Fruit fly (Drosophila melanogaster) whole organism, embryonic: ENCODE measurements around the gene Tps1.

Experiments used
- Antp ChIP-seq: fragments of 200-800 bp; sonication (Bioruptor generic); optimal IDR thresholded peaks from 3 replicates; lab custom pipeline; 2016; ENCODE audit warnings: missing biosample characterization, missing genetic modification characterization
- BEAF-32 ChIP-seq: fragments of 200-800 bp; sonication (Bioruptor generic); optimal IDR thresholded peaks from 3 replicates; lab custom pipeline; 2017; ENCODE audit warnings: missing biosample characterization, missing genetic modification characterization, mild to moderate bottlenecking, moderate library complexity, missing genetic modification reagents
- CG1024 ChIP-seq: fragments of 200-800 bp; sonication (Bioruptor generic); IDR thresholded peaks from 2 replicates; pipeline ENCODE4 v1.3.6; 2022; ENCODE audit warnings: missing biosample characterization, missing genetic modification characterization
- CG13287 ChIP-seq: fragments of 200-800 bp; sonication (Bioruptor generic); IDR thresholded peaks from 2 replicates; pipeline ENCODE4 v1.3.6; 2022; ENCODE audit warnings: missing biosample characterization, missing genetic modification characterization; ENCODE audit not compliant: partially characterized antibody
- CG14710 ChIP-seq: fragments of 200-800 bp; sonication (Bioruptor generic); optimal IDR thresholded peaks from 3 replicates; lab custom pipeline; 2019; ENCODE audit warnings: missing biosample characterization, mild to moderate bottlenecking, missing genetic modification characterization, moderate library complexity
- CG14860 ChIP-seq: fragments of 200-800 bp; sonication (Bioruptor generic); IDR thresholded peaks from 3 replicates; pipeline ENCODE4 v1.3.6; 2022; ENCODE audit warnings: missing biosample characterization, missing genetic modification characterization; ENCODE audit not compliant: partially characterized antibody
- CG1603 ChIP-seq: fragments of 200-800 bp; sonication (Bioruptor generic); optimal IDR thresholded peaks from 2 replicates; lab custom pipeline; 2019; ENCODE audit warnings: missing biosample characterization, mild to moderate bottlenecking, missing genetic modification characterization, moderate library complexity
- CG33213 ChIP-seq: fragments of 200-800 bp; sonication (Bioruptor generic); optimal IDR thresholded peaks from 3 replicates; lab custom pipeline; 2016; ENCODE audit warnings: missing biosample characterization, missing genetic modification characterization
- CG34422 ChIP-seq: fragments of 200-800 bp; sonication (Bioruptor generic); IDR thresholded peaks from 3 replicates; pipeline ENCODE4 v1.3.6; 2022; ENCODE audit warnings: missing biosample characterization, missing genetic modification characterization
- CG42726 ChIP-seq: fragments of 200-800 bp; sonication (Bioruptor generic); IDR thresholded peaks from 2 replicates; pipeline ENCODE4 v1.3.6; 2022; ENCODE audit warnings: missing biosample characterization, missing genetic modification characterization; ENCODE audit not compliant: partially characterized antibody
- CG4854 ChIP-seq: fragments of 200-800 bp; sonication (Bioruptor generic); optimal IDR thresholded peaks from 2 replicates; lab custom pipeline; 2016; ENCODE audit warnings: missing biosample characterization, missing genetic modification characterization, inconsistent platforms
- CG6689 ChIP-seq: fragments of 200-800 bp; sonication (Bioruptor generic); IDR thresholded peaks from 2 replicates; pipeline ENCODE4 v1.3.6; 2022; ENCODE audit warnings: missing biosample characterization, missing genetic modification characterization
- CG7963 ChIP-seq: fragments of 200-800 bp; sonication (Bioruptor generic); IDR thresholded peaks from 3 replicates; pipeline ENCODE4 v1.3.6; 2022; ENCODE audit warnings: missing biosample characterization, missing genetic modification characterization; ENCODE audit not compliant: partially characterized antibody
- CG8089 ChIP-seq: fragments of 200-800 bp; sonication (Bioruptor generic); optimal IDR thresholded peaks from 3 replicates; lab custom pipeline; 2016; ENCODE audit warnings: missing biosample characterization, missing genetic modification characterization
- CG8944 ChIP-seq: fragments of 200-800 bp; sonication (Bioruptor generic); optimal IDR thresholded peaks from 3 replicates; lab custom pipeline; 2016; ENCODE audit warnings: missing biosample characterization, missing genetic modification characterization
- CG9727 ChIP-seq: fragments of 200-800 bp; sonication (Bioruptor generic); optimal IDR thresholded peaks from 3 replicates; lab custom pipeline; 2017; ENCODE audit warnings: missing biosample characterization, mild to moderate bottlenecking, missing genetic modification characterization
- CG9797 ChIP-seq: fragments of 200-800 bp; sonication (Bioruptor generic); optimal IDR thresholded peaks from 3 replicates; lab custom pipeline; 2018; ENCODE audit warnings: missing biosample characterization, mild to moderate bottlenecking, missing genetic modification characterization
- CG9932 ChIP-seq: fragments of 200-800 bp; sonication (Bioruptor generic); IDR thresholded peaks from 2 replicates; pipeline ENCODE4 v1.3.6; 2022; ENCODE audit warnings: missing biosample characterization, missing genetic modification characterization
- CoRest ChIP-seq: fragments of 200-800 bp; sonication (Bioruptor generic); optimal IDR thresholded peaks from 3 replicates; lab custom pipeline; 2018; ENCODE audit warnings: missing biosample characterization, mild to moderate bottlenecking, missing genetic modification characterization, moderate library complexity
- Dad ChIP-seq: fragments of 200-800 bp; sonication (Bioruptor generic); optimal IDR thresholded peaks from 3 replicates; lab custom pipeline; 2016; ENCODE audit warnings: missing biosample characterization, missing genetic modification characterization
- Dref ChIP-seq: fragments of 200-800 bp; sonication (Bioruptor generic); IDR thresholded peaks from 2 replicates; pipeline ENCODE4 v1.3.6; 2022; ENCODE audit warnings: missing biosample characterization, missing genetic modification characterization
- Ets97D ChIP-seq: fragments of 200-800 bp; sonication (Bioruptor generic); optimal IDR thresholded peaks from 3 replicates; lab custom pipeline; 2016; ENCODE audit warnings: missing biosample characterization, missing genetic modification characterization
- Gsc ChIP-seq: fragments of 200-800 bp; sonication (Bioruptor generic); IDR thresholded peaks from 2 replicates; pipeline ENCODE4 v1.3.6; 2022; ENCODE audit warnings: missing biosample characterization, missing genetic modification characterization
- HLHmδ ChIP-seq: fragments of 200-800 bp; sonication (Bioruptor generic); optimal IDR thresholded peaks from 2 replicates; lab custom pipeline; 2018; ENCODE audit warnings: missing biosample characterization, mild to moderate bottlenecking, missing genetic modification characterization, moderate library complexity
- HmgZ ChIP-seq: fragments of 200-800 bp; sonication (Bioruptor generic); optimal IDR thresholded peaks from 2 replicates; lab custom pipeline; 2018; ENCODE audit warnings: missing biosample characterization, mild to moderate bottlenecking, missing genetic modification characterization
- Hr51 ChIP-seq, 2 experiments: fragments of 200-800 bp; sonication (Bioruptor generic); optimal IDR thresholded peaks; 2 replicates in 1 of 2; 3 replicates in 1 of 2; lab custom pipeline; 2016 to 2018; ENCODE audit warnings: missing biosample characterization in 2 of 2, missing genetic modification characterization in 2 of 2, mild to moderate bottlenecking in 1 of 2, moderate library complexity in 1 of 2
- Myb ChIP-seq: fragments of 200-800 bp; sonication (Bioruptor generic); optimal IDR thresholded peaks from 2 replicates; lab custom pipeline; 2016; ENCODE audit warnings: missing biosample characterization, missing genetic modification characterization
- Sin3A ChIP-seq: fragments of >200 bp; optimal IDR thresholded peaks from 2 replicates; lab custom pipeline; 2018
- Sry-δ ChIP-seq: fragments of 200-800 bp; sonication (Bioruptor generic); optimal IDR thresholded peaks from 2 replicates; lab custom pipeline; 2016; ENCODE audit warnings: missing biosample characterization, missing genetic modification characterization
- Xbp1 ChIP-seq: fragments of 200-800 bp; sonication (Bioruptor generic); optimal IDR thresholded peaks from 3 replicates; lab custom pipeline; 2016; ENCODE audit warnings: missing biosample characterization, mild to moderate bottlenecking, missing genetic modification characterization
- ac ChIP-seq: fragments of 200-800 bp; sonication (Bioruptor generic); optimal IDR thresholded peaks from 3 replicates; lab custom pipeline; 2017; ENCODE audit warnings: missing biosample characterization, mild to moderate bottlenecking, missing genetic modification characterization
- al ChIP-seq: fragments of 200-800 bp; sonication (Bioruptor generic); IDR thresholded peaks from 2 replicates; pipeline ENCODE4 v1.3.6; 2022; ENCODE audit warnings: missing biosample characterization, missing genetic modification characterization
- amos ChIP-seq: fragments of 200-800 bp; sonication (Bioruptor generic); IDR thresholded peaks from 2 replicates; pipeline ENCODE4 v1.3.6; 2022; ENCODE audit warnings: missing biosample characterization, missing genetic modification characterization; ENCODE audit not compliant: partially characterized antibody
- bbx ChIP-seq: fragments of 200-800 bp; sonication (Bioruptor generic); IDR thresholded peaks from 2 replicates; pipeline ENCODE4 v1.3.6; 2022; ENCODE audit warnings: missing biosample characterization, missing genetic modification characterization; ENCODE audit not compliant: partially characterized antibody
- chinmo ChIP-seq: fragments of 200-800 bp; sonication (Bioruptor generic); IDR thresholded peaks from 4 replicates; pipeline ENCODE4 v1.3.6; 2022; ENCODE audit warnings: missing biosample characterization, missing genetic modification characterization; ENCODE audit not compliant: partially characterized antibody
- gce ChIP-seq: fragments of 200-800 bp; sonication (Bioruptor generic); IDR thresholded peaks from 3 replicates; pipeline ENCODE4 v1.3.6; 2022; ENCODE audit warnings: missing biosample characterization, missing genetic modification characterization
- gfzf ChIP-seq: fragments of 200-800 bp; sonication (Bioruptor generic); optimal IDR thresholded peaks from 2 replicates; lab custom pipeline; 2016; ENCODE audit warnings: missing biosample characterization, mild to moderate bottlenecking, missing genetic modification characterization, moderate library complexity
- luna ChIP-seq: fragments of 200-800 bp; sonication (Bioruptor generic); optimal IDR thresholded peaks from 2 replicates; lab custom pipeline; 2016; ENCODE audit warnings: missing biosample characterization, missing genetic modification characterization
- mld ChIP-seq: fragments of 200-800 bp; sonication (Bioruptor generic); IDR thresholded peaks from 3 replicates; pipeline ENCODE4 v1.3.6; 2022; ENCODE audit warnings: missing biosample characterization, missing genetic modification characterization; ENCODE audit not compliant: partially characterized antibody
- prd ChIP-seq, 3 experiments: fragments of >200 bp in 2 of 3; fragments of 200-800 bp in 1 of 3; sonication (Bioruptor generic) in 1 of 3; optimal IDR thresholded peaks in 2 of 3; IDR thresholded peaks in 1 of 3; 2 replicates in 2 of 3; 3 replicates in 1 of 3; pipeline versions ENCODE4 v1.3.6 to Lab custom; 2017 to 2022; ENCODE audit warnings: missing biosample characterization in 1 of 3, missing genetic modification characterization in 1 of 3
- pzg ChIP-seq: fragments of 200-800 bp; sonication (Bioruptor generic); optimal IDR thresholded peaks from 3 replicates; lab custom pipeline; 2018; ENCODE audit warnings: missing biosample characterization, mild to moderate bottlenecking, missing genetic modification characterization, moderate library complexity
- shn ChIP-seq: fragments of 200-800 bp; sonication (Bioruptor generic); optimal IDR thresholded peaks from 3 replicates; lab custom pipeline; 2016; ENCODE audit warnings: missing biosample characterization, missing genetic modification characterization
- sna ChIP-seq: fragments of 200-800 bp; sonication (Bioruptor generic); IDR thresholded peaks from 2 replicates; pipeline ENCODE4 v1.3.6; 2022; ENCODE audit warnings: missing biosample characterization, missing genetic modification characterization; ENCODE audit not compliant: partially characterized antibody
- sob ChIP-seq: fragments of 200-800 bp; sonication (Bioruptor generic); IDR thresholded peaks from 2 replicates; pipeline ENCODE4 v1.3.6; 2022; ENCODE audit warnings: missing biosample characterization, missing genetic modification characterization
- tna ChIP-seq: fragments of 200-800 bp; sonication (Bioruptor generic); IDR thresholded peaks from 2 replicates; pipeline ENCODE4 v1.3.6; 2022; ENCODE audit warnings: missing biosample characterization, missing genetic modification characterization; ENCODE audit not compliant: partially characterized antibody
- tup ChIP-seq: fragments of 200-800 bp; sonication (Bioruptor generic); optimal IDR thresholded peaks from 2 replicates; lab custom pipeline; 2016; ENCODE audit warnings: missing biosample characterization, mild to moderate bottlenecking, missing genetic modification characterization, moderate library complexity
- zen2 ChIP-seq: fragments of 200-800 bp; sonication (Bioruptor generic); IDR thresholded peaks from 3 replicates; pipeline ENCODE4 v1.3.6; 2022; ENCODE audit warnings: missing biosample characterization, missing genetic modification characterization; ENCODE audit not compliant: partially characterized antibody

The Tps1 gene

dm6 chr2L:4386926-4387550, 1.1 kb upstream of the Tps1 start, which contains the start of gene Psf2 (continued):
- 0 out of 2 replicates have a peak, but pooled peaks have one; percentile 25 for TF ChIP-seq sna (GFP tag; lab: Robert Waterston, UW)
- TF ChIP-seq CG13287 (GFP tag; lab: Robert Waterston, UW) = peak; percentile 73
- TF ChIP-seq gfzf = peak; percentile 52
- TF ChIP-seq CG33213 (GFP tag; lab: Kevin White, UChicago) = no peak
- TF ChIP-seq chinmo = peak; percentile 75; the same call in 1 of the 4 replicates
- TF ChIP-seq CG14860 = 0 out of 3 replicates have a peak, but pooled peaks have one; percentile 40
- no peak for TF ChIP-seq sob
- no peak for TF ChIP-seq shn (GFP tag; lab: Kevin White, UChicago)
- peak; percentile 57; the same call in 2 of the 3 replicates for TF ChIP-seq CG7963 (GFP tag; lab: Robert Waterston, UW)
- peak; percentile 69 for TF ChIP-seq CG9797
- TF ChIP-seq CG42726 (GFP tag; lab: Robert Waterston, UW) = peak; percentile 49; the same call in 1 of the 2 replicates
- TF ChIP-seq Sin3A (lab: Kevin White, UChicago) = peak; percentile 25
- TF ChIP-seq luna = no peak
- TF ChIP-seq BEAF-32 (GFP tag; lab: Kevin White, UChicago) = peak; percentile 67
- TF ChIP-seq Dref = peak; percentile 91
- peak; percentile 9; the same call in 1 of the 3 replicates for TF ChIP-seq zen2
- TF ChIP-seq Xbp1 (GFP tag; lab: Kevin White, UChicago) = peak; percentile 37
- TF ChIP-seq prd (optimal IDR thresholded peaks at IDR 0.05; lab: Kevin White, UChicago) = no peak
- 0 out of 3 replicates have a peak, but pooled peaks have one; percentile 35 for TF ChIP-seq prd (GFP tag; IDR thresholded peaks at IDR 0.05; lab: Robert Waterston, UW)
- no peak for TF ChIP-seq Hr51 (GFP tag; optimal IDR thresholded peaks at IDR 0.05; lab: Kevin White, UChicago)
- no peak for TF ChIP-seq CG9727 (GFP tag; lab: Kevin White, UChicago)
- TF ChIP-seq Gsc = no peak
- peak; percentile 7 for TF ChIP-seq HmgZ (tag; lab: Kevin White, UChicago)
- 0 out of 2 replicates have a peak, but pooled peaks have one; percentile 9 for TF ChIP-seq CG6689 (GFP tag; lab: Robert Waterston, UW)
- no peak for TF ChIP-seq HLHmδ (GFP tag; lab: Kevin White, UChicago)
- peak; percentile 71 for TF ChIP-seq Ets97D (GFP tag; lab: Kevin White, UChicago)
- TF ChIP-seq CG8089 (GFP tag; lab: Kevin White, UChicago) = no peak
- TF ChIP-seq tup (GFP tag; lab: Kevin White, UChicago) = no peak
- TF ChIP-seq tna (GFP tag; lab: Robert Waterston, UW) = peak; percentile 47; the same call in 1 of the 2 replicates
- TF ChIP-seq CG8944 (GFP tag; lab: Kevin White, UChicago) = peak; percentile 1
- TF ChIP-seq CG14710 = peak; percentile 26
- peak; percentile 72 for TF ChIP-seq pzg (GFP tag; lab: Kevin White, UChicago)
- TF ChIP-seq ac (GFP tag; lab: Kevin White, UChicago) = no peak
- TF ChIP-seq CG9932 (GFP tag; lab: Robert Waterston, UW) = peak; percentile 34; the same call in 1 of the 2 replicates
- no peak for TF ChIP-seq CG4854 (GFP tag; lab: Kevin White, UChicago)
- TF ChIP-seq mld (GFP tag; lab: Robert Waterston, UW) = peak; percentile 42; the same call in 1 of the 3 replicates
- no peak for TF ChIP-seq gce (GFP tag; lab: Robert Waterston, UW)
- no peak for TF ChIP-seq CG1024 (GFP tag; lab: Robert Waterston, UW)
- no peak for TF ChIP-seq Dad (GFP tag; lab: Kevin White, UChicago)
- TF ChIP-seq CoRest = peak; percentile 51
- 0 out of 3 replicates have a peak, but pooled peaks have one; percentile 0 for TF ChIP-seq CG34422
- peak; percentile 99 for TF ChIP-seq Myb
- TF ChIP-seq CG1603 = peak; percentile 63
- no peak for TF ChIP-seq al (GFP tag; lab: Robert Waterston, UW)
- peak; percentile 24 for TF ChIP-seq Antp (GFP tag; lab: Kevin White, UChicago)
- peak; percentile 69 for TF ChIP-seq bbx
- peak; percentile 90 for TF ChIP-seq Sry-δ
- TF ChIP-seq amos = peak; percentile 71
